Worm (Caenorhabditis elegans) whole organism, young adult: ENCODE data around the gene mig-22.

Experiments used
- B0336.3 ChIP-seq: fragments of 200-800 bp; sonication (Bioruptor generic); IDR thresholded peaks from 2 replicates; pipeline ENCODE4 v1.3.6; 2022; ENCODE audit warnings: missing genetic modification characterization, missing compliant biosample characterization
- C06A6.2 ChIP-seq: fragments of 200-800 bp; sonication (Bioruptor generic); conservative IDR thresholded peaks from 2 replicates; pipeline ENCODE4 v1.3.6; 2022; ENCODE audit warnings: missing genetic modification characterization, missing compliant biosample characterization
- T26A5.8 ChIP-seq: sonication (generic microtip); optimal IDR thresholded peaks from 2 replicates; lab custom pipeline; 2016; ENCODE audit warnings: missing genetic modification characterization, missing compliant biosample characterization
- Y53G8AR.9 ChIP-seq: fragments of 200-800 bp; sonication (Bioruptor generic); conservative IDR thresholded peaks from 2 replicates; pipeline ENCODE4 v1.3.6; 2022; ENCODE audit warnings: missing genetic modification reagents, missing genetic modification characterization, missing compliant biosample characterization
- Y79H2A.3 ChIP-seq: fragments of 200-800 bp; sonication (Bioruptor generic); conservative IDR thresholded peaks from 2 replicates; pipeline ENCODE4 v1.3.6; 2022; ENCODE audit warnings: missing genetic modification reagents, missing genetic modification characterization, missing compliant biosample characterization
- akir-1 ChIP-seq: fragments of 200-800 bp; sonication (Bioruptor generic); optimal IDR thresholded peaks from 2 replicates; lab custom pipeline; 2018; ENCODE audit warnings: mild to moderate bottlenecking, missing genetic modification characterization, moderate library complexity, missing compliant biosample characterization
- aptf-2 ChIP-seq: fragments of 200-800 bp; sonication (Bioruptor generic); conservative IDR thresholded peaks from 2 replicates; pipeline ENCODE4 v1.3.6; 2022; ENCODE audit warnings: missing genetic modification reagents, missing genetic modification characterization, missing compliant biosample characterization
- atf-7 ChIP-seq: sonication (generic microtip); optimal IDR thresholded peaks from 2 replicates; lab custom pipeline; 2017; ENCODE audit warnings: mild to moderate bottlenecking, missing genetic modification characterization, missing compliant biosample characterization
- bed-2 ChIP-seq: fragments of 200-800 bp; sonication (Bioruptor generic); IDR thresholded peaks from 2 replicates; pipeline ENCODE4 v1.3.6; 2022; ENCODE audit warnings: missing genetic modification reagents, missing genetic modification characterization, missing compliant biosample characterization
- cebp-2 ChIP-seq: fragments of 200-800 bp; sonication (Bioruptor generic); IDR thresholded peaks from 2 replicates; pipeline ENCODE4 v1.3.6; 2022; ENCODE audit warnings: missing genetic modification characterization, missing compliant biosample characterization
- ceh-100 ChIP-seq: fragments of 200-800 bp; sonication (Bioruptor generic); IDR thresholded peaks from 2 replicates; pipeline ENCODE4 v1.3.6; 2022; ENCODE audit warnings: missing genetic modification reagents, missing genetic modification characterization, missing compliant biosample characterization
- ceh-27 ChIP-seq: fragments of 200-800 bp; sonication (Bioruptor generic); optimal IDR thresholded peaks from 2 replicates; lab custom pipeline; 2018; ENCODE audit warnings: mild to moderate bottlenecking, missing genetic modification characterization, moderate library complexity, missing compliant biosample characterization
- chd-7 ChIP-seq: sonication (generic microtip); optimal IDR thresholded peaks from 2 replicates; lab custom pipeline; 2016; ENCODE audit warnings: mild to moderate bottlenecking, missing genetic modification characterization, moderate library complexity, missing compliant biosample characterization
- die-1 ChIP-seq: sonication (generic microtip); optimal IDR thresholded peaks from 2 replicates; lab custom pipeline; 2016; ENCODE audit warnings: missing genotype, mild to moderate bottlenecking, missing genetic modification characterization, missing compliant biosample characterization
- dpl-1 ChIP-seq: fragments of 150-350 bp; optimal IDR thresholded peaks from 2 replicates; lab custom pipeline; 2014; ENCODE audit warnings: missing biosample characterization, missing genetic modification reagents, missing genetic modification characterization
- efl-1 ChIP-seq: fragments of 150-350 bp; optimal IDR thresholded peaks from 2 replicates; lab custom pipeline; 2014; ENCODE audit warnings: missing biosample characterization, missing genetic modification reagents, missing genetic modification characterization
- egl-18 ChIP-seq: fragments of 200-800 bp; sonication (Bioruptor generic); IDR thresholded peaks from 2 replicates; pipeline ENCODE4 v1.3.6; 2022; ENCODE audit warnings: missing genetic modification reagents, missing genetic modification characterization, missing compliant biosample characterization
- ekl-4 ChIP-seq: fragments of 200-800 bp; sonication (Bioruptor generic); IDR thresholded peaks from 2 replicates; pipeline ENCODE4 v1.3.6; 2022; ENCODE audit warnings: missing genetic modification reagents, missing genetic modification characterization, missing compliant biosample characterization
- ets-4 ChIP-seq: fragments of 200-800 bp; sonication (Bioruptor generic); optimal IDR thresholded peaks from 2 replicates; lab custom pipeline; 2018; ENCODE audit warnings: mild to moderate bottlenecking, missing genetic modification characterization, missing compliant biosample characterization
- fkh-3 ChIP-seq: sonication (generic microtip); optimal IDR thresholded peaks from 2 replicates; lab custom pipeline; 2016; ENCODE audit warnings: mild to moderate bottlenecking, missing genetic modification characterization, missing compliant biosample characterization
- hlh-12 ChIP-seq: sonication (generic microtip); optimal IDR thresholded peaks from 2 replicates; lab custom pipeline; 2016; ENCODE audit warnings: missing genetic modification characterization, missing compliant biosample characterization
- lag-1 ChIP-seq: fragments of 200-800 bp; sonication (Bioruptor generic); IDR thresholded peaks from 2 replicates; pipeline ENCODE4 v1.3.6; 2022; ENCODE audit warnings: missing genetic modification reagents, missing genetic modification characterization, missing compliant biosample characterization
- lin-26 ChIP-seq: fragments of 200-800 bp; sonication (Bioruptor generic); IDR thresholded peaks from 2 replicates; pipeline ENCODE4 v1.3.6; 2022; ENCODE audit warnings: missing genetic modification reagents, missing genetic modification characterization, missing compliant biosample characterization
- lin-35 ChIP-seq, 3 experiments: fragments of 150-350 bp in 2 of 3; sonication (generic microtip) in 1 of 3; optimal IDR thresholded peaks; 2 replicates each; lab custom pipeline; 2014 to 2018; ENCODE audit warnings: missing biosample characterization in 3 of 3, missing genetic modification characterization in 3 of 3, missing genetic modification reagents in 3 of 3
- lin-40 ChIP-seq: sonication (generic microtip); optimal IDR thresholded peaks from 2 replicates; lab custom pipeline; 2016; ENCODE audit warnings: missing genetic modification characterization, mild to moderate bottlenecking, missing compliant biosample characterization, missing genotype, missing genetic modification reagents
- lin-54 ChIP-seq: fragments of 200-800 bp; sonication (Bioruptor generic); optimal IDR thresholded peaks from 2 replicates; lab custom pipeline; 2018; ENCODE audit warnings: mild to moderate bottlenecking, missing genetic modification characterization, missing compliant biosample characterization
- lir-1 ChIP-seq: fragments of 200-800 bp; sonication (Bioruptor generic); conservative IDR thresholded peaks from 2 replicates; pipeline ENCODE4 v1.3.6; 2022; ENCODE audit warnings: missing genetic modification reagents, missing genetic modification characterization, missing compliant biosample characterization
- madf-10 ChIP-seq: sonication (generic microtip); optimal IDR thresholded peaks from 2 replicates; lab custom pipeline; 2016; ENCODE audit warnings: mild to moderate bottlenecking, missing genetic modification characterization, missing compliant biosample characterization
- madf-6 ChIP-seq: fragments of 200-800 bp; sonication (Bioruptor generic); IDR thresholded peaks from 2 replicates; pipeline ENCODE4 v1.3.6; 2022; ENCODE audit warnings: missing genetic modification reagents, missing genetic modification characterization, missing compliant biosample characterization
- madf-8 ChIP-seq: fragments of 200-800 bp; sonication (Bioruptor generic); conservative IDR thresholded peaks from 2 replicates; pipeline ENCODE4 v1.3.6; 2022; ENCODE audit warnings: missing genetic modification reagents, missing genetic modification characterization, missing compliant biosample characterization
- mcd-1 ChIP-seq: fragments of 200-800 bp; sonication (Bioruptor generic); IDR thresholded peaks from 2 replicates; pipeline ENCODE4 v1.3.6; 2022; ENCODE audit warnings: missing genetic modification reagents, missing genetic modification characterization, missing compliant biosample characterization
- nfyb-1 ChIP-seq: fragments of 200-800 bp; sonication (Bioruptor generic); IDR thresholded peaks from 2 replicates; pipeline ENCODE4 v1.3.6; 2022; ENCODE audit warnings: missing genetic modification reagents, missing genetic modification characterization, missing compliant biosample characterization
- pha-4 ChIP-seq: fragments of 150-350 bp; sonication (generic microtip); optimal IDR thresholded peaks from 2 replicates; lab custom pipeline; 2014; ENCODE audit warnings: missing biosample characterization, missing genetic modification reagents, missing genetic modification characterization
- rcor-1 ChIP-seq: fragments of 200-800 bp; sonication (Bioruptor generic); IDR thresholded peaks from 2 replicates; pipeline ENCODE4 v1.3.6; 2022; ENCODE audit warnings: missing genetic modification reagents, missing genetic modification characterization, missing compliant biosample characterization
- tbp1 ChIP-seq: fragments of 200-800 bp; sonication (Bioruptor generic); optimal IDR thresholded peaks from 2 replicates; lab custom pipeline; 2018; ENCODE audit warnings: mild to moderate bottlenecking, missing genetic modification characterization, missing compliant biosample characterization
- unc-62 ChIP-seq: fragments of 150-350 bp; optimal IDR thresholded peaks from 2 replicates; lab custom pipeline; 2014; ENCODE audit warnings: missing biosample characterization, missing genetic modification reagents, missing genetic modification characterization
- zim-3 ChIP-seq: sonication (generic microtip); optimal IDR thresholded peaks from 2 replicates; lab custom pipeline; 2017; ENCODE audit warnings: mild to moderate bottlenecking, missing genetic modification characterization, moderate library complexity, missing compliant biosample characterization
- ztf-26 ChIP-seq: sonication (generic microtip); optimal IDR thresholded peaks from 2 replicates; lab custom pipeline; 2017; ENCODE audit warnings: missing genetic modification characterization, missing compliant biosample characterization
- ztf-28 ChIP-seq: fragments of 200-800 bp; sonication (Bioruptor generic); IDR thresholded peaks from 2 replicates; pipeline ENCODE4 v1.3.6; 2022; ENCODE audit warnings: missing genetic modification reagents, missing genetic modification characterization, missing compliant biosample characterization
- ztf-6 ChIP-seq: fragments of 200-800 bp; sonication (Bioruptor generic); IDR thresholded peaks from 2 replicates; pipeline ENCODE4 v1.3.6; 2022; ENCODE audit warnings: missing genetic modification reagents, missing genetic modification characterization, missing compliant biosample characterization

The mig-22 gene

DNA sequence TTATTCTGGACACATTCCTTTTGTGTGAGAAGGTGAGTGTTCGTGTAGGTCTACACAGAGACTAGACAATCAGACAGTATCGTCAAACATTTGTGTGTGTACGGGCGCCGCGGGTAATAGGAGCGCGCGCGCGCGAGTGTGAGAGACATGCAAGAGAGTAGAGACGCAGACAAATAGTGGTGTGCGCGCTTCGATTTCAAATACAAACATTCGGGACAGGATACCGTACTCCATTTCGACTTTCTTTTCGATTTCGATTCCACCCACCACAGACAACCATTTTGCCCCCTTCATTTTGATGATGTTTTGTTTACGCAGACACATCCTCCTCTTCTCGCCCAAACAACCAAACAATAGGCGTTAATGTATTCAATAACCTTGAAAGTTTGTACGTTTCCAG, 27.7 kb upstream of the mig-22 start (continued):
- peak; percentile 43 for TF ChIP-seq lin-40 (tag; lab: Kevin White, UChicago)
- TF ChIP-seq ets-4 (GFP tag; lab: Kevin White, UChicago), result peak; percentile 79
- TF ChIP-seq chd-7 (tag; lab: Kevin White, UChicago), result peak; percentile 57
- peak; percentile 37 for TF ChIP-seq madf-10 (tag; lab: Kevin White, UChicago)
- no peak for TF ChIP-seq dpl-1 (GFP tag; lab: Kevin White, UChicago)
- no peak for TF ChIP-seq unc-62 (GFP tag; lab: Kevin White, UChicago)
- TF ChIP-seq ceh-100 (GFP tag; lab: Robert Waterston, UW), result peak; percentile 64
- peak; percentile 57 for TF ChIP-seq ztf-26 (tag; lab: Kevin White, UChicago)
- TF ChIP-seq Y79H2A.3 (GFP tag; lab: Robert Waterston, UW), result peak; percentile 24; the same call in 1 of the 2 replicates
- no peak for TF ChIP-seq hlh-12 (tag; lab: Kevin White, UChicago)
- TF ChIP-seq madf-6 (GFP tag; lab: Robert Waterston, UW), result peak; percentile 85
- TF ChIP-seq ekl-4, result peak; percentile 45; the same call in 1 of the 2 replicates
- TF ChIP-seq lin-35 (GFP tag; optimal IDR thresholded peaks at IDR 0.05; lab: Kevin White, UChicago), result no peak
- TF ChIP-seq aptf-2 (GFP tag; lab: Robert Waterston, UW), result no peak
- peak; percentile 63 for TF ChIP-seq ceh-27
- 0 out of 2 replicates have a peak, but pooled peaks have one; percentile 29 for TF ChIP-seq lir-1 (GFP tag; lab: Robert Waterston, UW)
- TF ChIP-seq T26A5.8 (tag; lab: Kevin White, UChicago), result no peak
- TF ChIP-seq nfyb-1 (GFP tag; lab: Robert Waterston, UW), result 0 out of 2 replicates have a peak, but pooled peaks have one; percentile 67
- TF ChIP-seq zim-3 (tag; lab: Kevin White, UChicago), result no peak
- no peak for TF ChIP-seq ztf-6 (GFP tag; lab: Robert Waterston, UW)
- peak; percentile 39 for TF ChIP-seq pha-4 (tag; lab: Kevin White, UChicago)
- 0 out of 2 replicates have a peak, but pooled peaks have one; percentile 54 for TF ChIP-seq egl-18 (GFP tag; lab: Robert Waterston, UW)
- 0 out of 2 replicates have a peak, but pooled peaks have one; percentile 25 for TF ChIP-seq C06A6.2 (GFP tag; lab: Robert Waterston, UW)
- TF ChIP-seq madf-8, result no peak
- TF ChIP-seq mcd-1 (GFP tag; lab: Robert Waterston, UW), result peak; percentile 37
- peak; percentile 64 for TF ChIP-seq lin-54 (GFP tag; lab: Kevin White, UChicago)
- TF ChIP-seq Y53G8AR.9, result 0 out of 2 replicates have a peak, but pooled peaks have one; percentile 42
- TF ChIP-seq lag-1 (GFP tag; lab: Robert Waterston, UW), result no peak
- TF ChIP-seq efl-1 (GFP tag; lab: Kevin White, UChicago), result peak; percentile 64
- TF ChIP-seq cebp-2 (GFP tag; lab: Robert Waterston, UW), result no peak
- 0 out of 2 replicates have a peak, but pooled peaks have one; percentile 48 for TF ChIP-seq lin-26
- TF ChIP-seq die-1 (tag; lab: Kevin White, UChicago), result peak; percentile 51
- TF ChIP-seq akir-1 (GFP tag; lab: Kevin White, UChicago), result no peak
- no peak for TF ChIP-seq B0336.3
- no peak for TF ChIP-seq bed-2 (GFP tag; lab: Robert Waterston, UW)
- no peak for TF ChIP-seq fkh-3 (tag; lab: Kevin White, UChicago)
- TF ChIP-seq ztf-28 (GFP tag; lab: Robert Waterston, UW), result no peak
- TF ChIP-seq atf-7 (tag; lab: Kevin White, UChicago), result peak; percentile 52
- TF ChIP-seq rcor-1 (GFP tag; lab: Robert Waterston, UW), result 0 out of 2 replicates have a peak, but pooled peaks have one; percentile 23
- peak; percentile 43 for TF ChIP-seq tbp1
